Fruit fly (Drosophila melanogaster) whole organism, embryonic: ENCODE results near the gene Prp39.
A peak's percentile ranks its signal among the peaks of the same experiment; 100 is the strongest.

ENCODE experiments used
- Ada2b ChIP-seq: fragments of 200-800 bp; sonication (Bioruptor generic); IDR thresholded peaks from 2 replicates; pipeline ENCODE4 v1.3.6; 2022; ENCODE audit warnings: missing biosample characterization, missing genetic modification characterization
- Adf1 ChIP-seq: fragments of 200-800 bp; sonication (Bioruptor generic); IDR thresholded peaks from 2 replicates; pipeline ENCODE4 v1.3.6; 2022; ENCODE audit warnings: missing biosample characterization, missing genetic modification characterization
- Bgb ChIP-seq: fragments of 200-800 bp; sonication (Bioruptor generic); IDR thresholded peaks from 2 replicates; pipeline ENCODE4 v1.3.6; 2022; ENCODE audit warnings: missing biosample characterization, missing genetic modification characterization; ENCODE audit not compliant: partially characterized antibody
- CG10543 ChIP-seq: fragments of 200-800 bp; sonication (Bioruptor generic); optimal IDR thresholded peaks from 3 replicates; lab custom pipeline; 2017; ENCODE audit warnings: missing biosample characterization, mild to moderate bottlenecking, missing genetic modification characterization, moderate library complexity
- CG11085 ChIP-seq: fragments of 200-800 bp; sonication (Bioruptor generic); IDR thresholded peaks from 2 replicates; pipeline ENCODE4 v1.3.6; 2022; ENCODE audit warnings: missing biosample characterization, missing genetic modification characterization
- CG11504 ChIP-seq: fragments of 200-800 bp; sonication (Bioruptor generic); optimal IDR thresholded peaks from 3 replicates; lab custom pipeline; 2019; ENCODE audit warnings: missing biosample characterization, mild to moderate bottlenecking, missing genetic modification characterization, moderate library complexity
- CG13123 ChIP-seq: fragments of 200-800 bp; sonication (Bioruptor generic); optimal IDR thresholded peaks from 2 replicates; lab custom pipeline; 2016; ENCODE audit warnings: missing biosample characterization, missing genetic modification characterization
- CG14710 ChIP-seq: fragments of 200-800 bp; sonication (Bioruptor generic); optimal IDR thresholded peaks from 3 replicates; lab custom pipeline; 2019; ENCODE audit warnings: missing biosample characterization, mild to moderate bottlenecking, missing genetic modification characterization, moderate library complexity
- CG14965 ChIP-seq: fragments of 200-800 bp; sonication (Bioruptor generic); optimal IDR thresholded peaks from 2 replicates; lab custom pipeline; 2016; ENCODE audit warnings: missing biosample characterization, missing genetic modification characterization, borderline replicate concordance
- CG15073 ChIP-seq: fragments of 200-800 bp; sonication (Bioruptor generic); optimal IDR thresholded peaks from 2 replicates; lab custom pipeline; 2016; ENCODE audit warnings: missing biosample characterization, missing genetic modification characterization
- CG15514 ChIP-seq: fragments of 200-800 bp; sonication (Bioruptor generic); optimal IDR thresholded peaks from 3 replicates; lab custom pipeline; 2017; ENCODE audit warnings: missing biosample characterization, missing genetic modification characterization, mild to moderate bottlenecking, moderate library complexity, missing genetic modification reagents
- CG15696 ChIP-seq: fragments of 200-800 bp; sonication (Bioruptor generic); optimal IDR thresholded peaks from 2 replicates; lab custom pipeline; 2019; ENCODE audit warnings: missing biosample characterization, mild to moderate bottlenecking, missing genetic modification characterization, moderate library complexity
- CG1602 ChIP-seq: fragments of 200-800 bp; sonication (Bioruptor generic); optimal IDR thresholded peaks from 3 replicates; lab custom pipeline; 2016; ENCODE audit warnings: missing biosample characterization, missing genetic modification characterization
- CG17328 ChIP-seq: fragments of 200-800 bp; sonication (Bioruptor generic); IDR thresholded peaks from 2 replicates; pipeline ENCODE4 v1.3.6; 2022; ENCODE audit warnings: missing biosample characterization, missing genetic modification characterization
- CG18764 ChIP-seq: fragments of 200-800 bp; sonication (Bioruptor generic); optimal IDR thresholded peaks from 3 replicates; lab custom pipeline; 2016; ENCODE audit warnings: missing biosample characterization, missing genetic modification characterization
- CG2120 ChIP-seq: fragments of 200-800 bp; sonication (Bioruptor generic); optimal IDR thresholded peaks from 3 replicates; lab custom pipeline; 2016; ENCODE audit warnings: missing biosample characterization, missing genetic modification characterization
- CG2199 ChIP-seq: fragments of 200-800 bp; sonication (Bioruptor generic); IDR thresholded peaks from 3 replicates; pipeline ENCODE4 v1.3.6; 2022; ENCODE audit warnings: missing biosample characterization, missing genetic modification characterization
- CG31365 ChIP-seq: fragments of 200-800 bp; sonication (Bioruptor generic); optimal IDR thresholded peaks from 2 replicates; lab custom pipeline; 2018; ENCODE audit warnings: missing biosample characterization, mild to moderate bottlenecking, missing genetic modification characterization
- CG31441 ChIP-seq: fragments of 200-800 bp; sonication (Bioruptor generic); IDR thresholded peaks from 2 replicates; pipeline ENCODE4 v1.3.6; 2022; ENCODE audit warnings: missing biosample characterization, missing genetic modification characterization
- CG32772 ChIP-seq: fragments of 200-800 bp; sonication (Bioruptor generic); IDR thresholded peaks from 2 replicates; pipeline ENCODE4 v1.3.6; 2022; ENCODE audit warnings: missing biosample characterization, missing genetic modification characterization
- CG3838 ChIP-seq: fragments of 200-800 bp; sonication (Bioruptor generic); optimal IDR thresholded peaks from 3 replicates; lab custom pipeline; 2016; ENCODE audit warnings: missing biosample characterization, missing genetic modification characterization
- CG7556 ChIP-seq: fragments of 200-800 bp; sonication (Bioruptor generic); optimal IDR thresholded peaks from 2 replicates; lab custom pipeline; 2017; ENCODE audit warnings: missing biosample characterization, mild to moderate bottlenecking, missing genetic modification characterization
- CG9797 ChIP-seq: fragments of 200-800 bp; sonication (Bioruptor generic); optimal IDR thresholded peaks from 3 replicates; lab custom pipeline; 2018; ENCODE audit warnings: missing biosample characterization, mild to moderate bottlenecking, missing genetic modification characterization
- Chrac-16 ChIP-seq: fragments of 200-800 bp; sonication (Bioruptor generic); optimal IDR thresholded peaks from 3 replicates; lab custom pipeline; 2016; ENCODE audit warnings: missing biosample characterization, missing genetic modification characterization
- Dip2 ChIP-seq: fragments of 200-800 bp; sonication (Bioruptor generic); IDR thresholded peaks from 2 replicates; pipeline ENCODE4 v1.3.6; 2022; ENCODE audit warnings: missing biosample characterization, missing genetic modification characterization
- Doc2 ChIP-seq: fragments of 200-800 bp; sonication (Bioruptor generic); IDR thresholded peaks from 2 replicates; pipeline ENCODE4 v1.3.6; 2022; ENCODE audit warnings: missing biosample characterization, missing genetic modification characterization
- Elba2 ChIP-seq: fragments of 200-800 bp; sonication (Bioruptor generic); optimal IDR thresholded peaks from 3 replicates; lab custom pipeline; 2016; ENCODE audit warnings: missing biosample characterization, missing genetic modification characterization
- Nf-YA ChIP-seq: fragments of 200-800 bp; sonication (Bioruptor generic); IDR thresholded peaks from 2 replicates; pipeline ENCODE4 v1.3.6; 2022; ENCODE audit warnings: missing biosample characterization, missing genetic modification characterization
- Oli ChIP-seq: fragments of 200-800 bp; sonication (Bioruptor generic); optimal IDR thresholded peaks from 2 replicates; lab custom pipeline; 2018; ENCODE audit warnings: missing biosample characterization, mild to moderate bottlenecking, missing genetic modification characterization, moderate library complexity
- Optix ChIP-seq: fragments of 200-800 bp; sonication (Bioruptor generic); IDR thresholded peaks from 3 replicates; pipeline ENCODE4 v1.3.6; 2022; ENCODE audit warnings: missing biosample characterization, missing genetic modification characterization
- Sry-β ChIP-seq: fragments of 200-800 bp; sonication (Bioruptor generic); optimal IDR thresholded peaks from 2 replicates; lab custom pipeline; 2018; ENCODE audit warnings: missing biosample characterization, mild to moderate bottlenecking, missing genetic modification characterization, moderate library complexity
- Xrp1 ChIP-seq: fragments of 200-800 bp; sonication (Bioruptor generic); IDR thresholded peaks from 2 replicates; pipeline ENCODE4 v1.3.6; 2022; ENCODE audit warnings: missing biosample characterization, missing genetic modification characterization
- amos ChIP-seq: fragments of 200-800 bp; sonication (Bioruptor generic); IDR thresholded peaks from 2 replicates; pipeline ENCODE4 v1.3.6; 2022; ENCODE audit warnings: missing biosample characterization, missing genetic modification characterization; ENCODE audit not compliant: partially characterized antibody
- chif ChIP-seq, 2 experiments: fragments of 200-800 bp; sonication (Bioruptor generic); optimal IDR thresholded peaks; 3 replicates each; lab custom pipeline; 2016; ENCODE audit warnings: missing biosample characterization in 2 of 2, missing genetic modification characterization in 2 of 2
- chm ChIP-seq: fragments of 200-800 bp; sonication (Bioruptor generic); IDR thresholded peaks from 2 replicates; pipeline ENCODE4 v1.3.6; 2022; ENCODE audit warnings: missing biosample characterization, missing genetic modification characterization
- corto ChIP-seq: fragments of 200-800 bp; sonication (Bioruptor generic); optimal IDR thresholded peaks from 2 replicates; lab custom pipeline; 2016; ENCODE audit warnings: missing biosample characterization, mild to moderate bottlenecking, missing genetic modification characterization, moderate library complexity
- dimm ChIP-seq: fragments of 200-800 bp; sonication (Bioruptor generic); IDR thresholded peaks from 2 replicates; pipeline ENCODE4 v1.3.6; 2022; ENCODE audit warnings: missing biosample characterization, missing genetic modification characterization
- dpn ChIP-seq, 2 experiments: fragments of 200-800 bp; sonication (Bioruptor generic); optimal IDR thresholded peaks; 3 replicates each; lab custom pipeline; 2016; ENCODE audit warnings: missing biosample characterization in 2 of 2, missing genetic modification characterization in 2 of 2
- exex ChIP-seq: fragments of 200-800 bp; sonication (Bioruptor generic); optimal IDR thresholded peaks from 4 replicates; lab custom pipeline; 2018; ENCODE audit warnings: missing biosample characterization, mild to moderate bottlenecking, missing genetic modification characterization, moderate library complexity
- hkb ChIP-seq, 2 experiments: fragments of 200-800 bp in 1 of 2; fragments of >200 bp in 1 of 2; sonication (Bioruptor generic) in 1 of 2; IDR thresholded peaks in 1 of 2; optimal IDR thresholded peaks in 1 of 2; 2 replicates each; pipeline versions ENCODE4 v1.3.6 to Lab custom; 2017 to 2022; ENCODE audit warnings: missing biosample characterization in 1 of 2, missing genetic modification characterization in 1 of 2
- jumu ChIP-seq: fragments of 200-800 bp; sonication (Bioruptor generic); optimal IDR thresholded peaks from 3 replicates; lab custom pipeline; 2016; ENCODE audit warnings: missing biosample characterization, missing genetic modification characterization
- ken ChIP-seq: fragments of 200-800 bp; sonication (Bioruptor generic); IDR thresholded peaks from 3 replicates; pipeline ENCODE4 v1.3.6; 2022; ENCODE audit warnings: missing biosample characterization, missing genetic modification characterization
- lab ChIP-seq: fragments of 200-800 bp; sonication (Bioruptor generic); optimal IDR thresholded peaks from 3 replicates; lab custom pipeline; 2017; ENCODE audit warnings: missing biosample characterization, missing genetic modification characterization, mild to moderate bottlenecking, moderate library complexity, missing genetic modification reagents
- lilli ChIP-seq: fragments of 200-800 bp; sonication (Bioruptor generic); optimal IDR thresholded peaks from 3 replicates; lab custom pipeline; 2016; ENCODE audit warnings: missing biosample characterization, missing genetic modification characterization
- peb ChIP-seq: fragments of 200-800 bp; sonication (Bioruptor generic); IDR thresholded peaks from 2 replicates; pipeline ENCODE4 v1.3.6; 2022; ENCODE audit warnings: missing biosample characterization, missing genetic modification characterization
- pzg ChIP-seq: fragments of 200-800 bp; sonication (Bioruptor generic); optimal IDR thresholded peaks from 3 replicates; lab custom pipeline; 2018; ENCODE audit warnings: missing biosample characterization, mild to moderate bottlenecking, missing genetic modification characterization, moderate library complexity
- run ChIP-seq: fragments of 200-800 bp; sonication (Bioruptor generic); optimal IDR thresholded peaks from 3 replicates; lab custom pipeline; 2018; ENCODE audit warnings: missing biosample characterization, mild to moderate bottlenecking, missing genetic modification characterization
- slbo ChIP-seq: fragments of 200-800 bp; sonication (Bioruptor generic); IDR thresholded peaks from 2 replicates; pipeline ENCODE4 v1.3.6; 2022; ENCODE audit warnings: missing biosample characterization, missing genetic modification characterization
- zen ChIP-seq: fragments of 200-800 bp; sonication (Bioruptor generic); optimal IDR thresholded peaks from 3 replicates; lab custom pipeline; 2018; ENCODE audit warnings: missing biosample characterization, mild to moderate bottlenecking, missing genetic modification characterization, moderate library complexity

Prp39 gene

DNA sequence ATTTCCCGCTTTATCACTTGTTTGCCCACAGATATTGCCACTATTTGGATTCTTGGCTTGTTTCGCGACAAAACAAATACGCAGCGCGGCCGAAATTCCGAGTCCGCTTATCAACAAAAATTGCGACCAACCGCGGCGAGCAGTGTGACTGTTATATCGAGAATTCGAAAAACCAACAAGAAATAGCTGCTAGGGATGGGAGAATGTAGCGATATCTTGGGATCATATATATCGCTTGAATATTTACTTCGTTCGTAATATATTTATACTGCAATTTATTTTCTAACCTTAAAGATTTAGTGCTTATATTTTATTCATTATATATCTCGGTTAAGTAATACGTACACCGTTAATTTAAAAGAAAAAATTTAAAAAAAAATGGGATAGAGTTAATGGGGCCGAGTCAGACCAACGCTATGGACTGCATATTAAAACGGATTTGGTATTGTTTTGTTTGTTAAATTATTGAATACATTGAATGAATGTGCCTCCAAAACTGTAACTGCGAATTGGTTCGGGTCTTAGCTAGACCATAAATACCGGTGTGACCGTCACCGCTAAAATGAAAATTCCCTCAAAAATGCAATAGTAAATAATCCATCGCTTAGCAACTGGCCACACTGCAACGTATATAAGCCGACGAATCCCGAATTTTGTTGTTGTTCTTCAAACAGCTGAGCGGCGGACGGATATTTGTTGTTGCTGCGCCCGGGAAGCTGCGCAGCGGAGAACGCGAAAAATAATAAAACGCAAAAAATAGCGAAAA lies 32.9 kb downstream of the Prp39 start, which contains the start of the genes Apc and spg (continued):
- TF ChIP-seq CG32772 (GFP tag; lab: Robert Waterston, UW) (no peak), CG11085 (GFP tag; lab: Robert Waterston, UW) (no peak), CG15514 (GFP tag; lab: Kevin White, UChicago) (peak; percentile 64), CG10543 (GFP tag; lab: Kevin White, UChicago) (peak; percentile 71), CG18764 (GFP tag; lab: Kevin White, UChicago) (no peak), Oli (tag; lab: Kevin White, UChicago) (peak; percentile 4), CG31441 (GFP tag; lab: Robert Waterston, UW) (peak; percentile 36), pzg (peak; percentile 93), Dip2 (GFP tag; lab: Robert Waterston, UW) (no peak), run (tag; lab: Kevin White, UChicago) (no peak), chm (peak; percentile 70), Optix (GFP tag; lab: Robert Waterston, UW) (peak; percentile 38; the same call in 1 of the 3 replicates), Elba2 (no peak), peb (no peak), dpn (GFP tag; optimal IDR thresholded peaks at IDR 0.05; lab: Kevin White, UChicago) (no peak), Xrp1 (GFP tag; lab: Robert Waterston, UW) (peak; percentile 52), Adf1 (GFP tag; lab: Robert Waterston, UW) (0 out of 2 replicates have a peak, but pooled peaks have one; percentile 32), amos (peak; percentile 76), CG14710 (peak; percentile 74), CG15696 (tag; lab: Kevin White, UChicago) (peak; percentile 33), Chrac-16 (GFP tag; lab: Kevin White, UChicago) (peak; percentile 8), Nf-YA (GFP tag; lab: Robert Waterston, UW) (0 out of 2 replicates have a peak, but pooled peaks have one; percentile 19), CG2199 (GFP tag; lab: Robert Waterston, UW) (0 out of 3 replicates have a peak, but pooled peaks have one; percentile 44), Sry-β (GFP tag; lab: Kevin White, UChicago) (no peak), CG15073 (no peak), dimm (GFP tag; lab: Robert Waterston, UW) (no peak), hkb (optimal IDR thresholded peaks at IDR 0.05; lab: Kevin White, UChicago) (no peak), hkb (GFP tag; IDR thresholded peaks at IDR 0.05; lab: Robert Waterston, UW) (peak; percentile 77), CG1602 (GFP tag; lab: Kevin White, UChicago) (no peak), CG3838 (GFP tag; lab: Kevin White, UChicago) (peak; percentile 32), CG9797 (GFP tag; lab: Kevin White, UChicago) (peak; percentile 95), CG17328 (GFP tag; lab: Robert Waterston, UW) (0 out of 2 replicates have a peak, but pooled peaks have one; percentile 4), slbo (peak; percentile 47), lilli (peak; percentile 34), CG2120 (GFP tag; lab: Kevin White, UChicago) (peak; percentile 53), jumu (GFP tag; lab: Kevin White, UChicago) (no peak), CG11504 (tag; lab: Kevin White, UChicago) (peak; percentile 40), chif (GFP tag; optimal IDR thresholded peaks at IDR 0.05; lab: Kevin White, UChicago) (peak in 1 of 2 experiments; percentile 7), lab (GFP tag; lab: Kevin White, UChicago) (peak; percentile 66), CG13123 (GFP tag; lab: Kevin White, UChicago) (no peak), zen (tag; lab: Kevin White, UChicago) (no peak), CG7556 (no peak), CG14965 (GFP tag; lab: Kevin White, UChicago) (no peak), Doc2 (GFP tag; lab: Robert Waterston, UW) (no peak), ken (GFP tag; lab: Robert Waterston, UW) (peak; percentile 26; the same call in 1 of the 3 replicates), CG31365 (peak; percentile 64), exex (no peak), corto (GFP tag; lab: Kevin White, UChicago) (no peak), Ada2b (no peak), Bgb (peak; percentile 65)
